Worm (Caenorhabditis elegans) whole organism, early embryonic: ENCODE measurements around the gene abf-3.

Source experiments
- B0310.2 ChIP-seq: sonication (generic microtip); optimal IDR thresholded peaks from 2 replicates; lab custom pipeline; 2016; ENCODE audit warnings: mild to moderate bottlenecking, missing genetic modification characterization, missing compliant biosample characterization
- F13C5.2 ChIP-seq: sonication (generic microtip); optimal IDR thresholded peaks from 2 replicates; lab custom pipeline; 2017; ENCODE audit warnings: mild to moderate bottlenecking, missing genetic modification characterization, inconsistent platforms, missing compliant biosample characterization
- aly-1 ChIP-seq: sonication (generic microtip); optimal IDR thresholded peaks from 2 replicates; lab custom pipeline; 2016; ENCODE audit warnings: missing genetic modification characterization, missing compliant biosample characterization
- ama-1 ChIP-seq: fragments of 150-350 bp; optimal IDR thresholded peaks from 2 replicates; lab custom pipeline; 2014
- ceh-13 ChIP-seq: fragments of 200-800 bp; sonication (Bioruptor generic); optimal IDR thresholded peaks from 2 replicates; lab custom pipeline; 2018; ENCODE audit warnings: mild to moderate bottlenecking, missing genetic modification characterization, missing compliant biosample characterization
- ceh-36 ChIP-seq: sonication (generic microtip); optimal IDR thresholded peaks from 2 replicates; lab custom pipeline; 2016; ENCODE audit warnings: missing genetic modification characterization, inconsistent platforms, missing compliant biosample characterization
- ets-7 ChIP-seq: sonication (generic microtip); optimal IDR thresholded peaks from 2 replicates; lab custom pipeline; 2016; ENCODE audit warnings: missing genotype, missing genetic modification characterization, missing compliant biosample characterization
- flt-1 ChIP-seq: fragments of 200-800 bp; sonication (Bioruptor generic); IDR thresholded peaks from 2 replicates; pipeline ENCODE4 v1.3.6; 2022; ENCODE audit warnings: missing genetic modification characterization, missing compliant biosample characterization
- hmbx-1 ChIP-seq: sonication (generic microtip); optimal IDR thresholded peaks from 2 replicates; lab custom pipeline; 2016; ENCODE audit warnings: mild to moderate bottlenecking, missing genetic modification characterization, missing compliant biosample characterization
- hmg-4 ChIP-seq: fragments of 200-800 bp; sonication (Bioruptor generic); optimal IDR thresholded peaks from 2 replicates; lab custom pipeline; 2018; ENCODE audit warnings: mild to moderate bottlenecking, missing genetic modification characterization, missing compliant biosample characterization
- hnd-1 ChIP-seq: sonication (generic microtip); optimal IDR thresholded peaks from 2 replicates; lab custom pipeline; 2016; ENCODE audit warnings: missing genetic modification characterization, missing compliant biosample characterization
- pes-1 ChIP-seq: fragments of 200-800 bp; sonication (Bioruptor generic); IDR thresholded peaks from 2 replicates; pipeline ENCODE4 v1.3.6; 2022; ENCODE audit warnings: missing genetic modification reagents, missing genetic modification characterization, missing compliant biosample characterization
- scrt-1 ChIP-seq: fragments of 200-800 bp; sonication (Bioruptor generic); IDR thresholded peaks from 2 replicates; pipeline ENCODE4 v1.3.6; 2022; ENCODE audit warnings: missing genetic modification characterization, missing compliant biosample characterization
- sea-1 ChIP-seq: fragments of 200-800 bp; sonication (Bioruptor generic); conservative IDR thresholded peaks from 2 replicates; pipeline ENCODE4 v1.3.6; 2022; ENCODE audit warnings: missing genetic modification characterization, missing compliant biosample characterization
- tbx-11 ChIP-seq: fragments of 200-800 bp; sonication (Bioruptor generic); IDR thresholded peaks from 2 replicates; pipeline ENCODE4 v1.3.6; 2022; ENCODE audit warnings: missing genetic modification characterization, missing compliant biosample characterization
- tbx-37 ChIP-seq: fragments of 200-800 bp; sonication (Bioruptor generic); conservative IDR thresholded peaks from 2 replicates; pipeline ENCODE4 v1.3.6; 2022; ENCODE audit warnings: missing genetic modification reagents, missing genetic modification characterization, missing compliant biosample characterization
- tra-4 ChIP-seq: sonication (generic microtip); optimal IDR thresholded peaks from 2 replicates; lab custom pipeline; 2017; ENCODE audit warnings: missing genetic modification characterization, missing compliant biosample characterization

Gene abf-3

ce11 chrV:15841095-15841494, 23.4 kb upstream of the abf-3 start, which contains the start of gene srh-149:
Gene srh-149, minus strand, starts transcription at chrV:15841195.
- TF ChIP-seq tbx-11 (GFP tag; lab: Robert Waterston, UW): no peak
- TF ChIP-seq scrt-1 (GFP tag; lab: Robert Waterston, UW): no peak
- TF ChIP-seq B0310.2 (tag; lab: Kevin White, UChicago): no peak
- TF ChIP-seq hmg-4 (GFP tag; lab: Kevin White, UChicago): no peak
- TF ChIP-seq ama-1 (lab: Kevin White, UChicago): no peak
- no peak for TF ChIP-seq aly-1 (tag; lab: Kevin White, UChicago)
- TF ChIP-seq ets-7: no peak
- no peak for TF ChIP-seq ceh-13 (GFP tag; lab: Kevin White, UChicago)
- TF ChIP-seq ceh-36 (tag; lab: Kevin White, UChicago): no peak
- TF ChIP-seq flt-1 (GFP tag; lab: Robert Waterston, UW): no peak
- TF ChIP-seq tbx-37 (GFP tag; lab: Robert Waterston, UW): no peak
- no peak for TF ChIP-seq pes-1 (GFP tag; lab: Robert Waterston, UW)
- TF ChIP-seq hmbx-1 (tag; lab: Kevin White, UChicago): no peak
- TF ChIP-seq tra-4: no peak
- no peak for TF ChIP-seq hnd-1 (tag; lab: Kevin White, UChicago)
- TF ChIP-seq F13C5.2 (tag; lab: Kevin White, UChicago): no peak
- no peak for TF ChIP-seq sea-1 (GFP tag; lab: Robert Waterston, UW)

ce11 chrV:15833622-15834021, 16.0 kb upstream of the abf-3 start, which contains the start of gene srbc-54:
Gene srbc-54, minus strand, starts transcription at chrV:15833722.
- TF ChIP-seq sea-1 (GFP tag; lab: Robert Waterston, UW) (no peak), F13C5.2 (tag; lab: Kevin White, UChicago) (no peak), flt-1 (GFP tag; lab: Robert Waterston, UW) (no peak), pes-1 (GFP tag; lab: Robert Waterston, UW) (no peak), tbx-37 (GFP tag; lab: Robert Waterston, UW) (no peak), B0310.2 (tag; lab: Kevin White, UChicago) (no peak), hmbx-1 (tag; lab: Kevin White, UChicago) (no peak), tbx-11 (GFP tag; lab: Robert Waterston, UW) (no peak), hmg-4 (GFP tag; lab: Kevin White, UChicago) (no peak), ets-7 (no peak), tra-4 (no peak), ama-1 (lab: Kevin White, UChicago) (no peak), ceh-36 (tag; lab: Kevin White, UChicago) (no peak), ceh-13 (GFP tag; lab: Kevin White, UChicago) (no peak), scrt-1 (GFP tag; lab: Robert Waterston, UW) (no peak), aly-1 (tag; lab: Kevin White, UChicago) (no peak)

- TF ChIP-seq B0310.2 (tag; lab: Kevin White, UChicago) (no peak), hmg-4 (GFP tag; lab: Kevin White, UChicago) (no peak), tbx-11 (GFP tag; lab: Robert Waterston, UW) (no peak), pes-1 (GFP tag; lab: Robert Waterston, UW) (no peak), ceh-13 (GFP tag; lab: Kevin White, UChicago) (no peak), aly-1 (tag; lab: Kevin White, UChicago) (no peak), flt-1 (GFP tag; lab: Robert Waterston, UW) (no peak), sea-1 (GFP tag; lab: Robert Waterston, UW) (no peak), tbx-37 (GFP tag; lab: Robert Waterston, UW) (no peak), ceh-36 (tag; lab: Kevin White, UChicago) (no peak), hmbx-1 (tag; lab: Kevin White, UChicago) (no peak), ama-1 (lab: Kevin White, UChicago) (no peak)
These were observed 13.9 kb upstream of the abf-3 start, which contains the start of gene srbc-56 for ce11 chrV:15831586-15831985. Gene srbc-56, minus strand, starts transcription at chrV:15831686.

ce11 chrV:15829907-15830306, 12.3 kb upstream of the abf-3 start, which contains the start of gene srbc-55:
Gene srbc-55, minus strand, starts transcription at chrV:15830007.
- TF ChIP-seq ets-7 (no peak), aly-1 (tag; lab: Kevin White, UChicago) (no peak), ceh-13 (GFP tag; lab: Kevin White, UChicago) (no peak), pes-1 (GFP tag; lab: Robert Waterston, UW) (no peak), F13C5.2 (tag; lab: Kevin White, UChicago) (no peak), hmg-4 (GFP tag; lab: Kevin White, UChicago) (no peak), scrt-1 (GFP tag; lab: Robert Waterston, UW) (no peak), B0310.2 (tag; lab: Kevin White, UChicago) (no peak), ama-1 (lab: Kevin White, UChicago) (no peak), sea-1 (GFP tag; lab: Robert Waterston, UW) (no peak), ceh-36 (tag; lab: Kevin White, UChicago) (no peak), tbx-11 (GFP tag; lab: Robert Waterston, UW) (no peak), hnd-1 (tag; lab: Kevin White, UChicago) (no peak)

- TF ChIP-seq hmbx-1 (tag; lab: Kevin White, UChicago): no peak
- no peak for TF ChIP-seq tra-4
- no peak for TF ChIP-seq hmg-4 (GFP tag; lab: Kevin White, UChicago)
- TF ChIP-seq aly-1 (tag; lab: Kevin White, UChicago): no peak
- TF ChIP-seq F13C5.2 (tag; lab: Kevin White, UChicago): no peak
- no peak for TF ChIP-seq ceh-36 (tag; lab: Kevin White, UChicago)
- no peak for TF ChIP-seq scrt-1 (GFP tag; lab: Robert Waterston, UW)
These were observed 8.5 kb upstream of the abf-3 start, which contains the start of gene srbc-51 for ce11 chrV:15826110-15826509. Gene srbc-51, plus strand, starts transcription at chrV:15826410.

- TF ChIP-seq tbx-37 (GFP tag; lab: Robert Waterston, UW) (no peak), hnd-1 (tag; lab: Kevin White, UChicago) (no peak), flt-1 (GFP tag; lab: Robert Waterston, UW) (no peak), hmbx-1 (tag; lab: Kevin White, UChicago) (no peak), pes-1 (GFP tag; lab: Robert Waterston, UW) (no peak), sea-1 (GFP tag; lab: Robert Waterston, UW) (no peak), aly-1 (tag; lab: Kevin White, UChicago) (no peak), F13C5.2 (tag; lab: Kevin White, UChicago) (no peak), ets-7 (no peak), tbx-11 (GFP tag; lab: Robert Waterston, UW) (no peak), tra-4 (no peak)
These were observed 7.2 kb upstream of the abf-3 start, which contains the start of gene srbc-50 for ce11 chrV:15824866-15825265. Gene srbc-50, minus strand, starts transcription at chrV:15824966.
